Worm (Caenorhabditis elegans): ENCODE results near the gene mog-5.

DNA sequence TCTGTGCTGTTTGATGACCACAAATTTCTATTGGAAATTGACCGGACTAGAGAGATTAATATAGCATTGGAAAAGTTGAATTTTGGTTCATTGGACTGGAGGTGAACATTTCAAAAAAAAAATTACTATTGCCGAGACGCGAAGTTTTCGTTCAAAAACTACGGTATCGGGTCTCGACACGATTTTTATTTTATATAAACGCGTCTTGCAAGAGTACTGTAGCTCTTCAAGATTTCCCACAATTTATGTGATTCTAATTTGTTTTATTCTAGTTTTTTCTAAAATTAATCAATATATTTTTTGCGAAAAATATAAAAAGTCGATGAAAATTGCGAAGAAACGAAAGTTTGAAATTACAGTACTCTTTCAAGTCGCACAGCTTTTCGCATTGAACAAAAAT is 28.7 kb upstream of the mog-5 start, which contains the start of gene F09E5.12:
- TF ChIP-seq ref-1 (GFP tag; conservative IDR thresholded peaks at IDR 0.05), result no peak
- TF ChIP-seq klf-2 (GFP tag; conservative IDR thresholded peaks at IDR 0.05), result no peak
- no peak for TF ChIP-seq ztf-23 (GFP tag; IDR thresholded peaks at IDR 0.05)
- TF ChIP-seq ztf-29 (GFP tag; IDR thresholded peaks at IDR 0.05), result no peak
- no peak for TF ChIP-seq med-1 (GFP tag; optimal IDR thresholded peaks at IDR 0.05; ENCODE audit: insufficient read depth)
- TF ChIP-seq T22C8.4 (GFP tag; IDR thresholded peaks at IDR 0.05), result no peak
- TF ChIP-seq flt-1 (GFP tag; IDR thresholded peaks at IDR 0.05), result no peak
